Worm (Caenorhabditis elegans): ENCODE data around the gene fbf-2.

fbf-2 gene

DNA sequence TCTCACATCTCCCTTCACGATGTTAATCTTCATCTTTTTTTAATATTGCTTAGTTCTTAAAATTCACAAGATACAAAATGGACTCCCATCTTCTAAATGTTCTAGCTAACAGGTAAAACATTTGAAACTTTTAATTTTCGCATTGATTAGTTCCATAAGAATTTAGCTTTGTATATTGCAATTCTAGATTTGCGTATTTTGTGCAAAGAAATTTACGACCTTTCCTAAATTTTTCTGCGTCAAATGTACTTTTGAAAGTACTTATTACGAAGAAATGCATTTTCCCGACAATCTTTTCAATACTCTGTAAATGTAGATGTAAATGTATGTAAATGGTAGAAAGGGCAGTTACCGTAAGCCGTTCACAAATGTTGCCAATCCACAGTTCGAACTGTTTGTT lies 12.7 kb upstream of the fbf-2 start:
- TF ChIP-seq unc-62 (GFP tag; optimal IDR thresholded peaks at IDR 0.05), result no peak

DNA sequence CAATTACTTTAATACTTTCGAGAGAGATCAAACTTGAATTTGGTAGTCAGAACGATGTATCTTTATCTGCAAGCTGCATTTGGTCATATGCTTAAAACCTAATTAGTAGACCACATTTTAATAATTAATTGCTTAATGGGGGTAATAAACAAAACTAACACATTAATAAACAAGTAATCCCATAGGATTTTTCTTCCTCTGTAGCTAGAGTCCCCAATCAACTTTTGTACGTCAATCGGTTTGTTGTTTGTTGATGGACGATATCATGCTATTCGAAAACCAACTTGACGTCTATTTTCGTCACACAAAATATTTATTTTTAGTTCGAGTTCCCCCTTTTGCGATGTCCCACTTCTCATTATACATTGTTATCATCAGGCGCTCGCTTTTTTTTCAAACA lies 10.2 kb upstream of the fbf-2 start:
- TF ChIP-seq unc-62 (GFP tag; optimal IDR thresholded peaks at IDR 0.05), result no peak

DNA sequence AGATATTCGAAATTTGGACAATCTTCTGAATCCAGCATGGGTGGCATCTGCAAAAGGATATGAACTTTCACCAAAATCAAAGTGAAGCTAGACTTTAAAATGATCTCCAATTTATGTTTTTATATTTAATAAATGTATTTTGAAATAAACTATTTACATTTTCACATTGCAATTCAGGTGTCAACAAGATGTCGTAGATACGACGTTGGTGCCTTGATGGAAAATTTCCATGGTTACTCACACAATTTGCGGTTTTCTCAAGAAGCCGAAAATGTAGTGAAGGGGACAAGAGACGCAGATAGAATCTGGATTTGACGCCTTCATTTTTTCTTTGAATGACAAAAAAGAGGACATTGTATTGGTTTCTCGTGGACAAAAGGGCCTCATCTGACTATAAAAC lies 8.2 kb upstream of the fbf-2 start, which contains the start of gene rgs-3:
TSS of gene rgs-3 (plus strand) at position 301 of the 400 bp plus-strand sequence.
- TF ChIP-seq unc-62 (GFP tag; optimal IDR thresholded peaks at IDR 0.05), result no peak

DNA sequence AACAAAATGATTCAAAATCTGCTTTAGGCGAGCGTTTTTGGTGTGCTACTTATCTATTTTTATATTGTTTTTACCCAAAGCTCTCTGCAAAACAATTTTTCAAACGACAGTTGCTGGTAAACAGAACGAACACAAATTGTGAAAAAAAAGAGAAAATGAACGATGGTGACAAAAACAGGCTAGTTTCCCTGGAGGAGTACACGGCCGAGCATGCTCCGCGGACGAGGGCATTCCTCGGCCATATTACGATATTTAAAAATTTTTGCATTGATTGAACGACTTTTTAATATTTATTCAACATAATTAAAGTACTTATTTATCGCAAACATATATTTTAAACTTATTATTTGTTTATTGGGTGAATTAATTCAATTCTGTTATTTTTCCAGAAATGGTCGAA lies 6.2 kb upstream of the fbf-2 start, which contains the start of the genes tpp-2 and rbbp-5:
TSS of gene tpp-2 (minus strand) at position 157 of the 400 bp plus-strand sequence.
TSS of gene rbbp-5 (plus strand) at position 390 of the 400 bp plus-strand sequence.
- TF ChIP-seq unc-62 (GFP tag; optimal IDR thresholded peaks at IDR 0.05), result no peak

DNA sequence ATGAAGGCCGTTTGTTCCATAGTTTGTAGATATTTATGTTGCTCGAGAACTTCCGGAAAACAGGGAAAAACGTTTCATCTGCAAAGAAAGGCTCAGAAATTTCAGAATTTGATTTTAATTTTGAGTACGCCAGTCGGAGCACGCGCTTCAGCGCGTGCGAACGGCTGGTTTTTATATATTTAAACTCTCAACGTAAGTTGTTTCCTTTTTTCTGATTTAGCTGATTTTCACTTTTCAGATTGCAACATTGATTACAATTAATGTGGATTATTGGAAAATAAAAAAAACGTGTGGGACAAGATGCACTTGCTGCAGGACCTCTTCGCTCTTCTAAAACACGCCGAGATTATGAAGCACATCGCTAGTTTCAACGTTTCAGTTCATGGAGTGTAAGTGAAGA lies 8.7 kb downstream of the fbf-2 start, which contains the start of gene F21H12.3:
TSS of gene F21H12.3 (plus strand) at position 301 of the 400 bp plus-strand sequence.
- no peak for TF ChIP-seq unc-62 (GFP tag; optimal IDR thresholded peaks at IDR 0.05)

DNA sequence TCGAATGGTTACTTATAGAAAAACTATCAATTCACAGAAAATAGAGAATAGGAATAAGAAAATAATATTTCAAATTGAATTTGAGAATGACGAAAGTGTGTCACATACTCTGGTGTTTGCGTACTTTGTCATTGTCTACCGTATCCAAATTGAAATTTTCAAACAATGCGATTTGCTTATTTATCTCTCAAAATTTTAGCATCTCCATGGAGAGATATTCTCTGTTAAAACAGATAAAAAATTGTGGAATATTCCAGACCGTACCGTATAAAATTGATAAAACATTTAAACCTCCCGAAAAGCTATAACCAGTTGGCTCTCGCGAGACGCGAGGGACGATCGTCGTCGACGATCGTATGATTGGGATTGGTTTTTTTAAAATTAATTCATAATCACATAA lies 10.5 kb downstream of the fbf-2 start, which contains the start of gene fbf-1:
TSS of gene fbf-1 (minus strand) at position 101 of the 400 bp plus-strand sequence.
- no peak for TF ChIP-seq unc-62 (GFP tag; optimal IDR thresholded peaks at IDR 0.05)

DNA sequence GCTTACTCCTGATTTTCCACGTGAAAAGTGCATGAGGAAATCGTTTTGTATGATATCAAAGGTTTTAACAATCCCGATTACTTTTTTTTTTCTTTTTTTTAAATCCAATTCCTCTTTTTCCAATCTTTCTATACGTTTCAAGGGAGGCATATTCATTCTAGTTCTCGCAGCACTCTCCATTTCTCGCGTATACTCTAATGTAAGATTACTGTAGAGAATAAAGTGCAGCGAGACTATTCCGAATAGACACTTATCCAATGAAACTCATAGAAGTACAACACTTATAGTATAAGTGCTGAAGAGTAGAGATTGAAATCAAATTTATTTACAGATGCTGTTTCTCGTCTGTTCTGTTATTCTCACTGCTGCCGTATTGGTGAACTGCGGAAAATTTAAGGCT lies 13.7 kb downstream of the fbf-2 start, which contains the start of gene H12I13.6:
TSS of gene H12I13.6 (plus strand) at position 301 of the 400 bp plus-strand sequence.
- no peak for TF ChIP-seq unc-62 (GFP tag; optimal IDR thresholded peaks at IDR 0.05)

DNA sequence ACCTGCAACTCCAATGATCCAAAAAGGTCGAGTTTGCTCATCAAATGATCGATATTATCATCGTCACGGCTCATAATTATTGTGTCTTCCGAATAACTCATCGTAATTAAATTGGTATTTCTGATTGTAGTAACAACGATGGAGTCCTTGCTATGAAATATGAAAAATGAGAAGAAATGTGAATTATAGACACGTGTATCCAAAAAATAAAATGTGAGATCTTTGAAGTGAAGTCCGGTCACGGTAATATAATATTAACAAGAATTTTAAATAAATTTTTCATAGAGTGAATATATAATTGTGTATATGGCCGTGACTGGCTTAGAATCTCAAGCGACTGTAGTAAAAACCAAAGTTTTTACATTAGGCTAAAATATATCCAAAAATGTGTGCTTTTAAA lies 24.2 kb downstream of the fbf-2 start, which contains the start of gene H12I13.1:
TSS of gene H12I13.1 (minus strand) at position 101 of the 400 bp plus-strand sequence.
- TF ChIP-seq unc-62 (GFP tag; optimal IDR thresholded peaks at IDR 0.05), result no peak

DNA sequence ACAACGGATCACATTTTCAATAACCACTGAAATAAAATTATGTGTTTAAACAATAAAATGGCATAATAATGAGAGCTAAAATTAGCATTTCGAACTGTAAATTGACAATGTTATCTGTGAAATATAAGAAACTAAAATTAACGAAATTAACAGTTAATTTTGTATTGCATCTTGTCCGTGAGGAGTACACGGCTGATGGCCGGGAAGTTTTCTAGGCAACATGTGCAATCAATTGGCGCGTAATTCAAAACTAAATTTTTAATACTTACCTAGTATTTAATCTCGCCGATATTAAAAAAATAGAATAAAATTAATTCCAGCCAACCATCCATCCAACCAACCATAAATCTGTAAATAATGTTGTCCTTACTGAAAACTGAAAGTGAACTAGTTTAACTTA lies 29.8 kb downstream of the fbf-2 start:
- TF ChIP-seq unc-62 (GFP tag; optimal IDR thresholded peaks at IDR 0.05), result no peak

DNA sequence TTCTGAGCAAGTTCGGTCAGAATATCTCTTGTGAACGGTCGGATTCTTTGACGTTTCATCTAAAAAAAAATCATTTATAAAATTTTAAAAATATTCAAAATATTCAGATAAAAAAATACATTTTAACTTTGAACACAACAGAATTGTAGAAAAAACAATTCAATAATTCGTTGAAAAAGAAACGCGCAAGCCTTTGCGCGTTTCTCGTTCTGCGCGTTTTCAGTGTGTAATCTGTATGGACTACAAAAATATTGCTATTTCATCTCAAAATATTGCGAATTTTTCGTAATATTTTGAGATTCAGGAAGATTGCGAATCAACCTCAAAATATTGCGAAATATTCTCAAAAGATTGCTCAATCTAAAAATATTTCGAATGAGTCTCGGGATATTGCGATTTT lies 35.4 kb downstream of the fbf-2 start, which contains the start of gene R12C12.7:
TSS of gene R12C12.7 (minus strand) at position 59 of the 400 bp plus-strand sequence.
- no peak for TF ChIP-seq unc-62 (GFP tag; optimal IDR thresholded peaks at IDR 0.05)

DNA sequence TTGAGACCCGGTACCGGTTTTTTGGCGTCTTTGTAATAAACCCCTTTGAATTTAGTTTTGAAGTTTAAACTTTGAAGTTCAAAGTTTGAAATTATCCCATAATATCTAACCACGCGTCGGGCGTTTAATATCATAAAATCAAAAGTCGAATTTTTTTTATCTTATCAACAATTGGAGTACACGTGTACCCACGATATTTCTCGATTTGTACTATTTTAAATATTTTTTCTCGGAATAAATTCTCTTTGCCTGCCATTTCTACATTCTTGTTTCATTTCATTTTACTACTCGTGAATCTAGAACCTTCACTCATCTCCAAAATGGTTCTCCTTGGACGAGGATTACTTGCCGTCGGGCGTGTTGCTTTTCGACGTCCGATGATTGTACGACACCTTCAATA lies 41.2 kb downstream of the fbf-2 start, which contains the start of gene gldc-1:
TSS of gene gldc-1 (plus strand) at position 301 of the 400 bp plus-strand sequence.
- TF ChIP-seq unc-62 (GFP tag; optimal IDR thresholded peaks at IDR 0.05), result no peak

DNA sequence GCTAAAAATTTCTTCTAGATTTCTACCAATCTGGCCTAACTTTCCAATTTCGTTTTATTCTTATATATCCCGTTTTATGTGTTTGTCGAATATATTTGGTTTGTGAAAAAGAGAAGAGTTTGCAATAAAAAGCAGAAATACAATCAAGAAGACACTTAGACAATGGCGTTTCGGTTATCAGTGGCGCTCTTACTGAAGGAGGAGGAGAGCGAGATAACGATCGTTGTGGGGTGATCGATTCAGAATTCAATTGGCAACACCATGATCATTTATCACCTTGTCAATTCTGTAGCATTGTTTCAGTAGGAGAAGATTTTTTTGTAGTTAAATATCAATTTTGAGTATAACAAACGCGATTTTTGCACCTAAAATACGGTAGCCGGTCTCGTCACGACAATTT lies 41.7 kb downstream of the fbf-2 start:
- no peak for TF ChIP-seq unc-62 (GFP tag; optimal IDR thresholded peaks at IDR 0.05)

DNA sequence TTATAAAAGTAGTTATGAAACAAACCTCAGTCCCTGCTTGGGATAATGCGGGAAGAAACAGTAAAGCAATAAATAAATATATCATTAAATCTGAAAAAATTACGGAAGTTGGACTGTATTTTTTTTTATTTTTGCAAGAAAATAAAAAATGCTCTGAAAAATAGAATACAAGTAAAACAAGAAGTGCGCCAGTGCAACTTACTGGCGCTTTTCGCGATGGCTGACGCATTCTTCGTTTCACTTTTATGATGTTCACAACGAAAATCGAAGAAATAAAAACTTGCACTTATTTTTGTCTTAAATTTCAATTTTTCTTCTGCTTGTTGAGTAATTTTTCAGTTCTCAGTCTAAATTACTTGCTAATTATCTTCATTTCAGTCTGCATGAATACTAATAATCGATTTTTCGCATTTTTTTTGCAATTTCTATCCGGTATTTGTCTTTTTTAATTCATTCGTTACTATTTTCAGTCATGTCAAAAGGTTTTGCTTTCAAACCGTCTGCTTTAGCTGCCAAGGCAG lies 43.6 kb downstream of the fbf-2 start, which contains the start of the genes R12C12.6 and ran-5:
TSS of gene R12C12.6 (minus strand) at position 229 of the 521 bp plus-strand sequence.
TSS of gene ran-5 (plus strand) at position 471 of the 521 bp plus-strand sequence.
- no peak for TF ChIP-seq unc-62 (GFP tag; optimal IDR thresholded peaks at IDR 0.05)

DNA sequence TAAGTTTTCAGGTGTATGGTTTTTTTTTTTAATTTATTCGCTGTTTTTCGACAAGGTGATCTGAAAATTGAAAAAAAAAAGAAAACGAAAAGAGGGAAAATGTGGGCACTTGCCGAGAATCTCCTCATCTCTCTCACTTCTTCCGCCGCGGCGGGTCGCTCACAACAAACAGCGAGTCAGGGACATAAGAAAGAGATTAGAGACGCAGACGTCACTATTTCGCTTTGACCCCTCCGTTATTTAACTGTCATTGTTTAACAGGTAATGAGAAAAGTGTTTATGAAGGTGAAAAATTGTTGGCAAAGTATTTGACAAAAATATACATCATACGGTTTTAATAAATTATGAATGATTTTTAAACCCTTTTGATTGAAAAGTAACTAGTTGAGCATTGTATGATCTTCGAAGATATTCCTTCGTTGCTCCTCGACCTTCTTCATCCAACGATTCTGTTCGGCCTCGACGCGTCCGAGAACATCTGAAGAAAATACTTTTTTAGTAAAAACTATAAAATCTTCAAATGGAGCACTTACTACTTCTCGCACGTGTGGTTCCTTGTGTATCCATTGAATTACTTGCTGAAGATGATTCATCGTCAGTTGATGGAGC lies 45.2 kb downstream of the fbf-2 start:
- TF ChIP-seq unc-62 (GFP tag; optimal IDR thresholded peaks at IDR 0.05), result no peak

DNA sequence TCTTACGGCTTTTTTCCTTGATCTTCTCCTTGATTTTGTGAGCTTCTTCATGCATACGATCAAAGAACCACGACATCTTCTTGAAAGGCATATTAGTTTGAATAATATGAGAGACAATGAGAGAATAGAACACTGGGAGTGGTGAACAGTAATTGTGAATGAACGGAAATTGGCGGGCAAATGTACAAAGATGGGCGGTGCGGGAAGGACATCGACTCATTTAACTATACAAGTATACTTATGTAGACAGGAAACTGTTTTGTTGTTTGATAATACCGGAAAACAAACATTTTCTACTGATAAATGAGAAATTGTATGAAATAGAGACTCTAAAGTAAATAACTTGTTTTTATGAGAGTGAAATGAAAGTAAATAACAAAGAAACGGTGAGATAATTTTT lies 46.2 kb downstream of the fbf-2 start, which contains the start of gene R12C12.5:
TSS of gene R12C12.5 (minus strand) at position 101 of the 400 bp plus-strand sequence.
- TF ChIP-seq unc-62 (GFP tag; optimal IDR thresholded peaks at IDR 0.05), result no peak

DNA sequence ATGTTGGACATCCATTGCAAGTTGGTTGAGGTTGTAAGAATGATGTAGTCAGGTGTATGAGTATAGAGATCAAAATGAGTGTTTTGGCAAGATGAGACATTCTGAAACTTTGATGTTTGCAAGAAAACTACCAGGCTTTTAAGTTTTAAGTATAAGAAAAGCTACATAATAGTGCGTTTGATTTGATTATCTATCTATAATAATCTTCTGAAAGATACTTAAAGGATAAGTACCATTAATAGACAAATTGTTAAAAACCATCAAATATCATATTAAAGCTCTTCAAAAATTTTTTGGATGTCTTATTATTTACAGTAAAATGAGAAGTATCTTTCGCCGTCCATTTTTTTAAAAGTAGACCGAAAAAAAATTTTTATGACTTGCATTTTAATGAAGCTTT lies 48.1 kb downstream of the fbf-2 start, which contains the start of gene R12C12.10:
TSS of gene R12C12.10 (minus strand) at position 101 of the 400 bp plus-strand sequence.
- TF ChIP-seq unc-62 (GFP tag; optimal IDR thresholded peaks at IDR 0.05), result no peak
